Worm (Caenorhabditis elegans): Measurements from ENCODE around the gene F43D2.3.

DNA sequence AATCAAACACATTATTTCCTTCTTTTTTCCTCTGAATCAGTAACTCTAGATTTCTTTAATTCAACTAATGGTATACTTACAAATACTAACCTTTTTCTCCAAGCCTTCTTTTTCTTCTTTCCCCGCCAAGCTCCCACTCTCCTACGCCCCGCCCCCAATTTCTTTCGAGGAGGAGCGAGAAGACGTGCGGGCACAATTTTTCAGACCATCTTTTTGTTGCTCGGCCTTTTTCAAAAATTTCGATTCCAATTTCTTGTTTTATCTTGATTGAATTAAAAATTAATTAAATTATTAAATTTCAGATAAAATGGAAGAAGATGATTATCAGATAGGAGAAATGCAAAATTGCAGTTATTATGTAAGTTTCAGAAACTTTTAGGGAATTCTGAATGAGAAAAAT is 48.3 kb downstream of the F43D2.3 start, which contains the start of gene C47E8.3:
- TF ChIP-seq K11D2.4 (GFP tag; IDR thresholded peaks at IDR 0.05) (no peak), T26A5.8 (tag; optimal IDR thresholded peaks at IDR 0.05) (no peak), tbp1 (GFP tag; optimal IDR thresholded peaks at IDR 0.05) (no peak), ets-4 (GFP tag; optimal IDR thresholded peaks at IDR 0.05) (no peak), nfya-1 (tag; optimal IDR thresholded peaks at IDR 0.05; ENCODE audit: borderline replicate concordance, insufficient read depth) (no peak), pha-4 (tag; optimal IDR thresholded peaks at IDR 0.05) (no peak), madf-10 (tag; optimal IDR thresholded peaks at IDR 0.05) (no peak), unc-62 (GFP tag; optimal IDR thresholded peaks at IDR 0.05) (no peak), hrde-1 (tag; optimal IDR thresholded peaks at IDR 0.05; ENCODE audit: borderline replicate concordance) (no peak)
